Worm (Caenorhabditis elegans): ENCODE measurements around the gene ant-1.1.

Gene ant-1.1

ce11 chrIII:13464493-13465362 lies 1.8 kb downstream of the ant-1.1 start, which contains the start of gene kel-3 (continued):
- TF ChIP-seq fkh-3 (tag; optimal IDR thresholded peaks at IDR 0.05) (peak; percentile 98), lsy-27 (tag; optimal IDR thresholded peaks at IDR 0.05; ENCODE audit: borderline replicate concordance, insufficient read depth) (no peak), B0035.1 (tag; optimal IDR thresholded peaks at IDR 0.05) (peak; percentile 90), let-607 (tag; optimal IDR thresholded peaks at IDR 0.05) (peak; percentile 60 to 71), madf-10 (tag; optimal IDR thresholded peaks at IDR 0.05) (peak; percentile 73), attf-6 (GFP tag; IDR thresholded peaks at IDR 0.05) (peak; percentile 87), F33H1.4 (GFP tag; IDR thresholded peaks at IDR 0.05) (peak; percentile 67), F39B2.1 (GFP tag; IDR thresholded peaks at IDR 0.05) (peak; percentile 84), zfh-2 (GFP tag; conservative IDR thresholded peaks at IDR 0.05) (no peak), egl-18 (GFP tag; IDR thresholded peaks at IDR 0.05) (0 out of 2 replicates have a peak, but pooled peaks have one; percentile 73), repo-1 (tag; optimal IDR thresholded peaks at IDR 0.05) (peak; percentile 98), F10E7.11 (tag; optimal IDR thresholded peaks at IDR 0.05) (peak; percentile 97), attf-3 (GFP tag; conservative IDR thresholded peaks at IDR 0.05) (peak; percentile 32; the same call in 1 of the 2 replicates), F55B11.4 (tag; optimal IDR thresholded peaks at IDR 0.05; ENCODE audit: borderline replicate concordance, insufficient read depth) (no peak), nhr-27 (tag; optimal IDR thresholded peaks at IDR 0.05) (peak; percentile 76), ama-1 (optimal IDR thresholded peaks at IDR 0.05) (peak; percentile 97), ama-1 (GFP tag; optimal IDR thresholded peaks at IDR 0.05) (peak; percentile 50 to 96), lsl-1 (GFP tag; optimal IDR thresholded peaks at IDR 0.05) (peak; percentile 73), F49E8.2 (tag; optimal IDR thresholded peaks at IDR 0.05; ENCODE audit: insufficient read depth) (peak; percentile 99), cebp-1 (GFP tag; IDR thresholded peaks at IDR 0.05) (no peak), cebp-1 (tag; optimal IDR thresholded peaks at IDR 0.05) (peak; percentile 78), somi-1 (GFP tag; optimal IDR thresholded peaks at IDR 0.05) (peak; percentile 77), nfya-2 (GFP tag; IDR thresholded peaks at IDR 0.05) (peak; percentile 83; the same call in 1 of the 2 replicates), ceh-79 (tag; optimal IDR thresholded peaks at IDR 0.05) (peak; percentile 96), nhr-80 (tag; optimal IDR thresholded peaks at IDR 0.05) (peak; percentile 90), ceh-40 (GFP tag; IDR thresholded peaks at IDR 0.05) (no peak), rpc-1 (optimal IDR thresholded peaks at IDR 0.05) (no peak), rpc-1 (tag; optimal IDR thresholded peaks at IDR 0.05) (peak; percentile 11), rcor-1 (GFP tag; IDR thresholded peaks at IDR 0.05) (peak; percentile 74), sea-2 (GFP tag; IDR thresholded peaks at IDR 0.05) (peak; percentile 66; the same call in 1 of the 2 replicates), nhr-120 (GFP tag; IDR thresholded peaks at IDR 0.05) (no peak), chd-7 (tag; optimal IDR thresholded peaks at IDR 0.05) (peak; percentile 96), sdz-38 (tag; optimal IDR thresholded peaks at IDR 0.05) (no peak), lin-54 (GFP tag; optimal IDR thresholded peaks at IDR 0.05) (peak; percentile 86), tbp1 (GFP tag; optimal IDR thresholded peaks at IDR 0.05) (peak; percentile 71), B0261.1 (tag; optimal IDR thresholded peaks at IDR 0.05) (peak; percentile 38), mes-4 (tag; optimal IDR thresholded peaks at IDR 0.05) (peak; percentile 54), ceh-100 (GFP tag; IDR thresholded peaks at IDR 0.05) (peak; percentile 76), ceh-91 (GFP tag; IDR thresholded peaks at IDR 0.05) (no peak), Y95B8A.8 (GFP tag; IDR thresholded peaks at IDR 0.05) (peak; percentile 90), nfyb-1 (GFP tag; IDR thresholded peaks at IDR 0.05) (peak; percentile 94), T26A5.8 (tag; optimal IDR thresholded peaks at IDR 0.05) (peak; percentile 98), him-1 (tag; optimal IDR thresholded peaks at IDR 0.05) (peak; percentile 54), ztf-6 (GFP tag; IDR thresholded peaks at IDR 0.05) (no peak; the same call in 1 of the 2 replicates), egl-44 (GFP tag; IDR thresholded peaks at IDR 0.05) (0 out of 2 replicates have a peak, but pooled peaks have one; percentile 36), Y67H2A.10 (GFP tag; conservative IDR thresholded peaks at IDR 0.05) (no peak), lir-1 (GFP tag; conservative IDR thresholded peaks at IDR 0.05) (no peak)
